Fruit fly (Drosophila melanogaster): Measurements from ENCODE around the gene CG12025.
A peak's percentile ranks its signal among the peaks of the same experiment; 100 is the strongest.

The CG12025 gene

DNA sequence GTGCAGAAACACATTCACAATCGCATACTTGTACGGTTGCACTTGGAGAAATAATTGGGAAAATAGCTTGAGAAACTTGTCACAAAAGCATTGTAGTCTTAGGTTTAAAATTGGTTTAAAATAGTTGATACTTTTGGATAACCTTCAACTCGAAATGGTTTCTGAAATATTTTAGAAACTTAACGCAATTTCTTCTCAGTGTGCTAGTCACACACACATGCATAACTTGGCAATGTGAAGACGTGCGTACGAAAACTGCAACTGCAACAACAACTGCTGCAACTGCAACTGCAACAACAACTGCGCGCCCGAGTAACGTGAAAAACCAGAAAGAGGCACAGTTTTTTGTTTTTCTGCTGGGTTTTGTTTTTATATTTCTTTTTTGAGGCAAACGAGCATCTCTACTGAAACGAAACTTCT is 20.9 kb downstream of the CG12025 start (continued):
- TF ChIP-seq bcd (GFP tag; optimal IDR thresholded peaks at IDR 0.05) (peak; percentile 72), Dad (GFP tag; optimal IDR thresholded peaks at IDR 0.05) (peak; percentile 61), CG5245 (GFP tag; optimal IDR thresholded peaks at IDR 0.05) (peak; percentile 83), CG7963 (GFP tag; IDR thresholded peaks at IDR 0.05; ENCODE audit: partially characterized antibody) (no peak), dmrt11E (tag; optimal IDR thresholded peaks at IDR 0.05) (peak; percentile 89), lola (GFP tag; optimal IDR thresholded peaks at IDR 0.05) (peak in 1 of 3 experiments; percentile 85), p53 (GFP tag; optimal IDR thresholded peaks at IDR 0.05) (peak; percentile 54), grn (GFP tag; optimal IDR thresholded peaks at IDR 0.05) (no peak), usp (GFP tag; optimal IDR thresholded peaks at IDR 0.05) (no peak), zfh1 (GFP tag; IDR thresholded peaks at IDR 0.05) (peak; percentile 95), Dip2 (GFP tag; IDR thresholded peaks at IDR 0.05) (no peak), ac (GFP tag; optimal IDR thresholded peaks at IDR 0.05) (peak; percentile 82), ci (GFP tag; IDR thresholded peaks at IDR 0.05) (peak; percentile 96), yki (optimal IDR thresholded peaks at IDR 0.05) (no peak), Chrac-16 (GFP tag; optimal IDR thresholded peaks at IDR 0.05) (peak; percentile 81), CG3995 (GFP tag; optimal IDR thresholded peaks at IDR 0.05) (no peak), emc (GFP tag; optimal IDR thresholded peaks at IDR 0.05) (peak; percentile 40), Doc3 (GFP tag; IDR thresholded peaks at IDR 0.05; ENCODE audit: partially characterized antibody) (no peak), mirr (GFP tag; optimal IDR thresholded peaks at IDR 0.05) (no peak), CG1792 (GFP tag; optimal IDR thresholded peaks at IDR 0.05) (peak; percentile 70), insv (GFP tag; optimal IDR thresholded peaks at IDR 0.05) (no peak), grau (tag; optimal IDR thresholded peaks at IDR 0.05) (peak; percentile 74), toy (GFP tag; IDR thresholded peaks at IDR 0.05) (no peak), CG2889 (GFP tag; IDR thresholded peaks at IDR 0.05) (peak; percentile 67; the same call in 2 of the 3 replicates), CG18599 (GFP tag; optimal IDR thresholded peaks at IDR 0.05) (peak; percentile 55), ftz-f1 (GFP tag; optimal IDR thresholded peaks at IDR 0.05) (no peak), CG2129 (GFP tag; IDR thresholded peaks at IDR 0.05; ENCODE audit: partially characterized antibody) (no peak), CG17802 (tag; optimal IDR thresholded peaks at IDR 0.05) (peak; percentile 62), CG6689 (GFP tag; IDR thresholded peaks at IDR 0.05) (peak; percentile 84), Dbx (GFP tag; IDR thresholded peaks at IDR 0.05) (no peak; the same call in 2 of the 3 replicates), CG12942 (GFP tag; optimal IDR thresholded peaks at IDR 0.05) (peak; percentile 65), crc (GFP tag; optimal IDR thresholded peaks at IDR 0.05) (peak; percentile 40), CG18011 (GFP tag; optimal IDR thresholded peaks at IDR 0.05) (peak; percentile 26), CG9215 (GFP tag; IDR thresholded peaks at IDR 0.05) (no peak; the same call in 1 of the 2 replicates), CG8944 (GFP tag; optimal IDR thresholded peaks at IDR 0.05) (peak; percentile 74), CG30431 (GFP tag; optimal IDR thresholded peaks at IDR 0.05) (peak; percentile 76), crol (GFP tag; IDR thresholded peaks at IDR 0.05) (no peak), bigmax (GFP tag; optimal IDR thresholded peaks at IDR 0.05) (no peak), CG4404 (GFP tag; IDR thresholded peaks at IDR 0.05) (peak; percentile 88), CG3407 (GFP tag; optimal IDR thresholded peaks at IDR 0.05) (peak; percentile 77), CG11093 (GFP tag; IDR thresholded peaks at IDR 0.05) (peak; percentile 64; the same call in 2 of the 3 replicates), aop (GFP tag; IDR thresholded peaks at IDR 0.05) (peak; percentile 63), lab (GFP tag; optimal IDR thresholded peaks at IDR 0.05) (peak; percentile 68), Deaf1 (tag; optimal IDR thresholded peaks at IDR 0.05) (no peak), CG1602 (GFP tag; optimal IDR thresholded peaks at IDR 0.05) (peak; percentile 74), BEAF-32 (GFP tag; optimal IDR thresholded peaks at IDR 0.05) (no peak), CG11696 (GFP tag; IDR thresholded peaks at IDR 0.05) (peak; percentile 73), al (GFP tag; IDR thresholded peaks at IDR 0.05) (peak; percentile 32; the same call in 1 of the 2 replicates), Side (GFP tag; optimal IDR thresholded peaks at IDR 0.05) (peak; percentile 73), CG10321 (GFP tag; IDR thresholded peaks at IDR 0.05) (peak; percentile 49; the same call in 1 of the 2 replicates), peb (GFP tag; IDR thresholded peaks at IDR 0.05) (peak; percentile 70; the same call in 1 of the 2 replicates), Mes4 (GFP tag; optimal IDR thresholded peaks at IDR 0.05) (peak; percentile 78)
